Worm (Caenorhabditis elegans): ENCODE data around the gene R10H10.3.
A peak's percentile ranks its signal among the peaks of the same experiment; 100 is the strongest.

R10H10.3 gene

ce11 chrIV:10437114-10437513 is 48.8 kb downstream of the R10H10.3 start:
- no peak for TF ChIP-seq skn-1 (tag; optimal IDR thresholded peaks at IDR 0.05)
- TF ChIP-seq nhr-10 (tag; optimal IDR thresholded peaks at IDR 0.05), result no peak
- no peak for TF ChIP-seq crh-2 (tag; optimal IDR thresholded peaks at IDR 0.05)
- TF ChIP-seq lsy-2 (tag; optimal IDR thresholded peaks at IDR 0.05), result no peak
- no peak for TF ChIP-seq peb-1 (tag; optimal IDR thresholded peaks at IDR 0.05)
- no peak for TF ChIP-seq ama-1 (optimal IDR thresholded peaks at IDR 0.05)
- no peak for TF ChIP-seq zag-1 (tag; optimal IDR thresholded peaks at IDR 0.05)
- TF ChIP-seq unc-55 (GFP tag; optimal IDR thresholded peaks at IDR 0.05), result no peak
- TF ChIP-seq unc-39 (tag; optimal IDR thresholded peaks at IDR 0.05), result no peak
- TF ChIP-seq fos-1 (tag; optimal IDR thresholded peaks at IDR 0.05), result no peak
- no peak for TF ChIP-seq aly-2 (tag; optimal IDR thresholded peaks at IDR 0.05)
- TF ChIP-seq nhr-129 (tag; optimal IDR thresholded peaks at IDR 0.05), result no peak
- TF ChIP-seq ceh-82 (tag; optimal IDR thresholded peaks at IDR 0.05), result no peak
- no peak for TF ChIP-seq alr-1 (tag; optimal IDR thresholded peaks at IDR 0.05)
- no peak for TF ChIP-seq elt-3 (tag; optimal IDR thresholded peaks at IDR 0.05)
- TF ChIP-seq gmeb-1 (tag; optimal IDR thresholded peaks at IDR 0.05), result no peak
- TF ChIP-seq ZK546.5 (tag; optimal IDR thresholded peaks at IDR 0.05), result no peak

ce11 chrIV:10438901-10439300 is 50.6 kb downstream of the R10H10.3 start, which contains the start of gene F13B12.3:
TSS of gene F13B12.3 (plus strand) at chrIV:10439123.
- TF ChIP-seq sma-9 (GFP tag; optimal IDR thresholded peaks at IDR 0.05) (peak; percentile 40), sma-9 (tag; optimal IDR thresholded peaks at IDR 0.05) (no peak), crh-2 (tag; optimal IDR thresholded peaks at IDR 0.05) (peak; percentile 25), gmeb-1 (tag; optimal IDR thresholded peaks at IDR 0.05) (peak; percentile 11), fos-1 (tag; optimal IDR thresholded peaks at IDR 0.05) (peak; percentile 73), peb-1 (tag; optimal IDR thresholded peaks at IDR 0.05) (no peak)
